Worm (Caenorhabditis elegans) whole organism, mixed stage, embryonic: Measurements from ENCODE around the gene C15B12.1.

ENCODE experiments used
- M03D4.4 ChIP-seq: sonication (generic microtip); optimal IDR thresholded peaks from 2 replicates; lab custom pipeline; 2017; ENCODE audit warnings: mild to moderate bottlenecking, missing genetic modification characterization, missing compliant biosample characterization
- bed-3 ChIP-seq: fragments of 200-800 bp; sonication (Bioruptor generic); optimal IDR thresholded peaks from 3 replicates; lab custom pipeline; 2018; ENCODE audit warnings: mild to moderate bottlenecking, missing genetic modification characterization, moderate library complexity, missing compliant biosample characterization
- blmp-1 ChIP-seq: fragments of 150-350 bp; optimal IDR thresholded peaks from 2 replicates; lab custom pipeline; 2014; ENCODE audit warnings: missing biosample characterization, missing genetic modification characterization
- ceh-39 ChIP-seq: fragments of 150-350 bp; optimal IDR thresholded peaks from 2 replicates; lab custom pipeline; 2014; ENCODE audit warnings: missing biosample characterization, missing genetic modification characterization
- ceh-43 ChIP-seq: fragments of 200-800 bp; sonication (Bioruptor generic); optimal IDR thresholded peaks from 2 replicates; lab custom pipeline; 2018; ENCODE audit warnings: mild to moderate bottlenecking, missing genetic modification characterization, moderate library complexity, missing compliant biosample characterization
- ceh-83 ChIP-seq: fragments of 200-800 bp; sonication (Bioruptor generic); optimal IDR thresholded peaks from 2 replicates; lab custom pipeline; 2018; ENCODE audit warnings: mild to moderate bottlenecking, missing genetic modification characterization, missing compliant biosample characterization
- ces-1 ChIP-seq: fragments of 150-350 bp; optimal IDR thresholded peaks from 2 replicates; lab custom pipeline; 2014; ENCODE audit warnings: missing biosample characterization, missing genetic modification reagents, missing genetic modification characterization
- cnd-1 ChIP-seq: fragments of 200-800 bp; sonication (Bioruptor generic); optimal IDR thresholded peaks from 2 replicates; lab custom pipeline; 2018; ENCODE audit warnings: mild to moderate bottlenecking, missing genetic modification characterization, missing compliant biosample characterization
- drap-1 ChIP-seq: fragments of 200-800 bp; sonication (Bioruptor generic); optimal IDR thresholded peaks from 3 replicates; lab custom pipeline; 2018; ENCODE audit warnings: mild to moderate bottlenecking, missing genetic modification characterization, missing compliant biosample characterization
- elt-1 ChIP-seq: sonication (generic microtip); optimal IDR thresholded peaks from 2 replicates; lab custom pipeline; 2017; ENCODE audit warnings: missing genetic modification characterization, mild to moderate bottlenecking, missing compliant biosample characterization, antibody characterized with exemption, moderate library complexity, borderline replicate concordance; ENCODE audit not compliant: insufficient read depth
- elt-3 ChIP-seq: fragments of 150-350 bp; optimal IDR thresholded peaks from 2 replicates; lab custom pipeline; 2014; ENCODE audit warnings: missing biosample characterization, missing genetic modification characterization
- flh-1 ChIP-seq: fragments of 200-800 bp; sonication (Bioruptor generic); optimal IDR thresholded peaks from 2 replicates; lab custom pipeline; 2018; ENCODE audit warnings: mild to moderate bottlenecking, missing genetic modification characterization, moderate library complexity, missing compliant biosample characterization
- ham-2 ChIP-seq: fragments of 200-800 bp; sonication (Bioruptor generic); optimal IDR thresholded peaks from 2 replicates; lab custom pipeline; 2018; ENCODE audit warnings: mild to moderate bottlenecking, missing genetic modification characterization, missing compliant biosample characterization
- hlh-1 ChIP-seq: fragments of 150-350 bp; optimal IDR thresholded peaks from 2 replicates; lab custom pipeline; 2014; ENCODE audit warnings: missing biosample characterization, missing genetic modification reagents, missing genetic modification characterization
- lin-13 ChIP-seq: fragments of 150-350 bp; optimal IDR thresholded peaks from 2 replicates; lab custom pipeline; 2014; ENCODE audit warnings: missing biosample characterization, missing genetic modification characterization
- lin-32 ChIP-seq: fragments of 200-800 bp; sonication (Bioruptor generic); optimal IDR thresholded peaks from 2 replicates; lab custom pipeline; 2018; ENCODE audit warnings: mild to moderate bottlenecking, missing genetic modification characterization, missing compliant biosample characterization
- lsy-2 ChIP-seq: fragments of 150-350 bp; optimal IDR thresholded peaks from 2 replicates; lab custom pipeline; 2014; ENCODE audit warnings: missing biosample characterization, missing genetic modification characterization
- mab-5 ChIP-seq: fragments of 150-350 bp; optimal IDR thresholded peaks from 2 replicates; lab custom pipeline; 2014; ENCODE audit warnings: missing biosample characterization, missing genetic modification characterization
- mls-2 ChIP-seq: sonication (generic microtip); optimal IDR thresholded peaks from 2 replicates; lab custom pipeline; 2016; ENCODE audit warnings: mild to moderate bottlenecking, missing genetic modification characterization, moderate library complexity, missing compliant biosample characterization
- nhr-12 ChIP-seq: fragments of 150-350 bp; optimal IDR thresholded peaks from 2 replicates; lab custom pipeline; 2014; ENCODE audit warnings: missing biosample characterization, missing genetic modification characterization
- nhr-2 ChIP-seq: fragments of 150-350 bp; optimal IDR thresholded peaks from 2 replicates; lab custom pipeline; 2014; ENCODE audit warnings: missing biosample characterization, missing genetic modification characterization
- nhr-28 ChIP-seq: fragments of 150-350 bp; optimal IDR thresholded peaks from 2 replicates; lab custom pipeline; 2014; ENCODE audit warnings: missing biosample characterization, missing genetic modification characterization
- nhr-76 ChIP-seq: sonication (generic microtip); optimal IDR thresholded peaks from 2 replicates; lab custom pipeline; 2017; ENCODE audit warnings: missing biosample characterization, missing genetic modification characterization
- pha-4 ChIP-seq: fragments of 150-350 bp; optimal IDR thresholded peaks from 2 replicates; lab custom pipeline; 2018; ENCODE audit warnings: missing biosample characterization, missing genetic modification reagents, missing genetic modification characterization
- sem-2 ChIP-seq: fragments of 200-800 bp; sonication (Bioruptor generic); optimal IDR thresholded peaks from 2 replicates; lab custom pipeline; 2018; ENCODE audit warnings: mild to moderate bottlenecking, missing genetic modification characterization, missing compliant biosample characterization
- snpc-4 ChIP-seq: fragments of 150-350 bp; optimal IDR thresholded peaks from 2 replicates; lab custom pipeline; 2014; ENCODE audit warnings: missing biosample characterization, missing genetic modification characterization
- sptf-1 ChIP-seq: sonication (generic microtip); optimal IDR thresholded peaks from 2 replicates; lab custom pipeline; 2017; ENCODE audit warnings: mild to moderate bottlenecking, missing genetic modification characterization, moderate library complexity, missing compliant biosample characterization
- tbx-8 ChIP-seq: fragments of 200-800 bp; sonication (Bioruptor generic); optimal IDR thresholded peaks from 2 replicates; lab custom pipeline; 2018; ENCODE audit warnings: mild to moderate bottlenecking, missing genetic modification characterization, moderate library complexity, missing compliant biosample characterization
- unc-120 ChIP-seq: sonication (generic microtip); optimal IDR thresholded peaks from 2 replicates; lab custom pipeline; 2017; ENCODE audit warnings: missing genetic modification characterization, missing compliant biosample characterization; ENCODE audit not compliant: poor library complexity, severe bottlenecking
- unc-39 ChIP-seq: fragments of 150-350 bp; optimal IDR thresholded peaks from 2 replicates; lab custom pipeline; 2014; ENCODE audit warnings: missing biosample characterization, missing genetic modification characterization
- unc-62 ChIP-seq: fragments of 150-350 bp; optimal IDR thresholded peaks from 2 replicates; lab custom pipeline; 2014; ENCODE audit warnings: missing biosample characterization, missing genetic modification reagents, missing genetic modification characterization
- ztf-11 ChIP-seq: fragments of 150-350 bp; optimal IDR thresholded peaks from 2 replicates; lab custom pipeline; 2014; ENCODE audit warnings: missing biosample characterization, missing genetic modification characterization

The C15B12.1 gene

ce11 chrX:6435812-6436211 is 40.8 kb upstream of the C15B12.1 start:
- TF ChIP-seq ham-2 (no peak), elt-3 (tag; lab: Kevin White, UChicago) (no peak), unc-39 (tag; lab: Kevin White, UChicago) (no peak), pha-4 (no peak), ceh-83 (GFP tag; lab: Kevin White, UChicago) (no peak), unc-120 (no peak), lin-13 (tag; lab: Kevin White, UChicago) (no peak), ztf-11 (no peak), flh-1 (GFP tag; lab: Kevin White, UChicago) (no peak), drap-1 (no peak), unc-62 (GFP tag; lab: Kevin White, UChicago) (no peak), ces-1 (GFP tag; lab: Kevin White, UChicago) (no peak)

ce11 chrX:6437545-6437944 is 39.1 kb upstream of the C15B12.1 start, which contains the start of gene K10C2.8:
Gene K10C2.8, minus strand, starts transcription at chrX:6437645.
- no peak for TF ChIP-seq cnd-1 (tag; lab: Kevin White, UChicago)
- TF ChIP-seq nhr-76 (tag; lab: Kevin White, UChicago), result no peak
- no peak for TF ChIP-seq lsy-2 (tag; lab: Kevin White, UChicago)
- no peak for TF ChIP-seq ceh-43 (GFP tag; lab: Kevin White, UChicago)
- no peak for TF ChIP-seq pha-4
- no peak for TF ChIP-seq drap-1
- no peak for TF ChIP-seq flh-1 (GFP tag; lab: Kevin White, UChicago)
- no peak for TF ChIP-seq elt-1 (tag; lab: Kevin White, UChicago)
- no peak for TF ChIP-seq ceh-39 (tag; lab: Kevin White, UChicago)
- TF ChIP-seq snpc-4 (tag; lab: Kevin White, UChicago), result no peak
- no peak for TF ChIP-seq unc-120

ce11 chrX:6440464-6440863 is 36.1 kb upstream of the C15B12.1 start, which contains the start of gene K10C2.14:
Gene K10C2.14, minus strand, starts transcription at chrX:6440564.
- TF ChIP-seq blmp-1 (tag; lab: Kevin White, UChicago) (no peak), elt-1 (tag; lab: Kevin White, UChicago) (no peak), lin-13 (tag; lab: Kevin White, UChicago) (no peak), flh-1 (GFP tag; lab: Kevin White, UChicago) (no peak)

DNA sequence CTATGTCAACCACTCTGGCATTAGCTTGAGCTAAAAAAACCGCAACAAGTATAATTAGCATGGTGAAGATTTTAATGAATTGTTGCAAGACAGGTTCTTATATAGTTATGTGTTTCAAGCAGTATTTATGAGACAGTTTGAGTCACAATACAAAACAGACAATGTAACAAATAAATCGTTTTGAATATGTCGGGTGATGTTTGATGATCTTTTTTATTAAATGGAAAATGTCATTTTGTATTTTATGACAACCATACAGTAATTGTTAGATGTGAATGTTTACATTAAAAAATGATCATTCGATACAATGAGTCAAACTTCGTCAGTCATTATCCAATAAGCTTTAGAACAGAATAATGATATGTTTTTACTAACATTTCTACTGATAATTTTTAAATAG is 33.2 kb upstream of the C15B12.1 start, which contains the start of gene K10C2.7:
Gene K10C2.7 (minus strand): TSS at position 101 of the 400 bp plus-strand sequence.
- no peak for TF ChIP-seq cnd-1 (tag; lab: Kevin White, UChicago)
- TF ChIP-seq ham-2, result no peak
- TF ChIP-seq nhr-2 (tag; lab: Kevin White, UChicago), result no peak
- TF ChIP-seq mls-2, result no peak
- TF ChIP-seq nhr-76 (tag; lab: Kevin White, UChicago), result no peak
- TF ChIP-seq sptf-1 (tag; lab: Kevin White, UChicago), result no peak
- no peak for TF ChIP-seq lsy-2 (tag; lab: Kevin White, UChicago)
- TF ChIP-seq flh-1 (GFP tag; lab: Kevin White, UChicago), result no peak

- no peak for TF ChIP-seq ham-2
- TF ChIP-seq M03D4.4 (tag; lab: Kevin White, UChicago), result no peak
- no peak for TF ChIP-seq unc-62 (GFP tag; lab: Kevin White, UChicago)
- TF ChIP-seq elt-3 (tag; lab: Kevin White, UChicago), result no peak
- TF ChIP-seq ceh-43 (GFP tag; lab: Kevin White, UChicago), result no peak
- TF ChIP-seq mab-5 (tag; lab: Kevin White, UChicago), result no peak
- no peak for TF ChIP-seq bed-3 (GFP tag; lab: Kevin White, UChicago)
- TF ChIP-seq pha-4, result no peak
- TF ChIP-seq nhr-12, result no peak
- no peak for TF ChIP-seq ceh-39 (tag; lab: Kevin White, UChicago)
- no peak for TF ChIP-seq lin-13 (tag; lab: Kevin White, UChicago)
- TF ChIP-seq flh-1 (GFP tag; lab: Kevin White, UChicago), result no peak
- TF ChIP-seq nhr-28, result no peak
- TF ChIP-seq, all 35 proteins: peak for 0
Measured at ce11 chrX:6445239-6445638, 31.4 kb upstream of the C15B12.1 start.

- TF ChIP-seq mls-2 (no peak), nhr-2 (tag; lab: Kevin White, UChicago) (no peak), bed-3 (GFP tag; lab: Kevin White, UChicago) (no peak), nhr-28 (no peak), sem-2 (GFP tag; lab: Kevin White, UChicago) (no peak), lin-13 (tag; lab: Kevin White, UChicago) (no peak), unc-39 (tag; lab: Kevin White, UChicago) (no peak), hlh-1 (no peak), lin-32 (no peak), elt-1 (tag; lab: Kevin White, UChicago) (no peak), nhr-76 (tag; lab: Kevin White, UChicago) (no peak), tbx-8 (GFP tag; lab: Kevin White, UChicago) (no peak), cnd-1 (tag; lab: Kevin White, UChicago) (no peak), ham-2 (no peak), pha-4 (no peak), mab-5 (tag; lab: Kevin White, UChicago) (no peak)
- TF ChIP-seq, all 35 proteins: peak for 0
Measured at ce11 chrX:6446564-6446963, 30.0 kb upstream of the C15B12.1 start, which contains the start of gene asp-14. Gene asp-14, minus strand, starts transcription at chrX:6446664.
